Worm (Caenorhabditis elegans) whole organism, young adult: ENCODE data around the gene F53B7.4.

Experiments
- C06A6.2 ChIP-seq: fragments of 200-800 bp; sonication (Bioruptor generic); conservative IDR thresholded peaks from 2 replicates; pipeline ENCODE4 v1.3.6; 2022; ENCODE audit warnings: missing genetic modification characterization, missing compliant biosample characterization
- F57A8.1 ChIP-seq: fragments of 200-800 bp; sonication (Bioruptor generic); optimal IDR thresholded peaks from 2 replicates; lab custom pipeline; 2018; ENCODE audit warnings: mild to moderate bottlenecking, missing genetic modification characterization, moderate library complexity, missing compliant biosample characterization
- dpl-1 ChIP-seq: fragments of 150-350 bp; optimal IDR thresholded peaks from 2 replicates; lab custom pipeline; 2014; ENCODE audit warnings: missing biosample characterization, missing genetic modification reagents, missing genetic modification characterization
- let-607 ChIP-seq, 2 experiments: fragments of 200-800 bp in 1 of 2; sonication (Bioruptor generic) in 1 of 2; sonication (generic microtip) in 1 of 2; optimal IDR thresholded peaks; 2 replicates each; lab custom pipeline; 2016 to 2018; ENCODE audit warnings: mild to moderate bottlenecking in 2 of 2, missing compliant biosample characterization in 2 of 2, missing genetic modification characterization in 2 of 2, moderate library complexity in 2 of 2, missing genotype in 1 of 2
- nhr-179 ChIP-seq: sonication (generic microtip); optimal IDR thresholded peaks from 2 replicates; lab custom pipeline; 2016; ENCODE audit warnings: mild to moderate bottlenecking, missing genetic modification characterization, missing compliant biosample characterization
- pha-4 ChIP-seq: fragments of 150-350 bp; sonication (generic microtip); optimal IDR thresholded peaks from 2 replicates; lab custom pipeline; 2014; ENCODE audit warnings: missing biosample characterization, missing genetic modification reagents, missing genetic modification characterization
- ztf-3 ChIP-seq: fragments of 200-800 bp; sonication (Bioruptor generic); optimal IDR thresholded peaks from 2 replicates; lab custom pipeline; 2018; ENCODE audit warnings: mild to moderate bottlenecking, missing genetic modification characterization, missing compliant biosample characterization

DNA sequence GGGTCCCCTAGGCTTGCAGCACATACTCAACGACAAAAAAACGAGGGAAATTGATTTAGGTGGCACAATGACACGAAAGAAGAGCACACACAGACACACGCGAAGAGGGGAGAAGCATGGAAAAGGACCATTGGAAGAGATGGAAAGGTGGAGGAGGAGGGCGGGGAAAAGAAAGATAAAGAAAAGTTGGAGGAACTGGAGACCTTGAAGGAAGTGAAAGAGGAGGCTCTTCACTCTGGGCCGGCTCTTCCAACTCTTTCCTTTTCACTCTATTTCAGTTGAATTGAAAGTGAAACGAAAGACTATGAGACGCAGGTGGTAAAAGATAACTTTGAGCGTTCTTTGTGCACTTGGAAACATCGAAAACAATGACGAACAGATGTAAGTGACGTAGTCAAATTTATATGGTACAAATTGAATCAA, 40.9 kb downstream of the F53B7.4 start:
- TF ChIP-seq ztf-3 (peak; percentile 26), pha-4 (tag; lab: Kevin White, UChicago) (no peak), C06A6.2 (GFP tag; lab: Robert Waterston, UW) (no peak), F57A8.1 (GFP tag; lab: Kevin White, UChicago) (no peak), dpl-1 (GFP tag; lab: Kevin White, UChicago) (no peak), let-607 (tag; optimal IDR thresholded peaks at IDR 0.05; lab: Kevin White, UChicago) (no peak), nhr-179 (no peak)
